Fruit fly (Drosophila melanogaster) whole organism, prepupa: Measurements from ENCODE around the gene Flo2.
A peak's percentile ranks its signal among the peaks of the same experiment; 100 is the strongest.

ENCODE experiments used
- achi ChIP-seq: fragments of 200-800 bp; sonication (Bioruptor generic); optimal IDR thresholded peaks from 3 replicates; lab custom pipeline; 2016; ENCODE audit warnings: missing biosample characterization, missing genetic modification characterization
- net ChIP-seq: fragments of 200-800 bp; sonication (Bioruptor generic); optimal IDR thresholded peaks from 3 replicates; lab custom pipeline; 2016; ENCODE audit warnings: missing biosample characterization, missing genetic modification characterization
- topi ChIP-seq: fragments of 200-800 bp; sonication (Bioruptor generic); optimal IDR thresholded peaks from 3 replicates; lab custom pipeline; 2016; ENCODE audit warnings: missing biosample characterization, missing genetic modification characterization

dm6 chrX:14839047-14839446 is at the start of gene Flo2, which contains the start of gene CG32590:
- peak; percentile 10 for TF ChIP-seq net
- TF ChIP-seq achi (GFP tag; lab: Kevin White, UChicago): peak; percentile 58
- peak; percentile 70 for TF ChIP-seq topi (GFP tag; lab: Kevin White, UChicago)
